Worm (Caenorhabditis elegans) whole organism, young adult: Measurements from ENCODE around the gene utx-1.

Experiments used
- B0336.3 ChIP-seq: fragments of 200-800 bp; sonication (Bioruptor generic); IDR thresholded peaks from 2 replicates; pipeline ENCODE4 v1.3.6; 2022; ENCODE audit warnings: missing genetic modification characterization, missing compliant biosample characterization
- C06A6.2 ChIP-seq: fragments of 200-800 bp; sonication (Bioruptor generic); conservative IDR thresholded peaks from 2 replicates; pipeline ENCODE4 v1.3.6; 2022; ENCODE audit warnings: missing genetic modification characterization, missing compliant biosample characterization
- D2030.7 ChIP-seq: fragments of 200-800 bp; sonication (Bioruptor generic); IDR thresholded peaks from 2 replicates; pipeline ENCODE4 v1.3.6; 2022; ENCODE audit warnings: missing genetic modification reagents, missing genetic modification characterization, missing compliant biosample characterization
- F22D6.2 ChIP-seq: sonication (generic microtip); optimal IDR thresholded peaks from 2 replicates; lab custom pipeline; 2016; ENCODE audit warnings: mild to moderate bottlenecking, missing genetic modification characterization, missing compliant biosample characterization
- F57C9.4 ChIP-seq: sonication (generic microtip); optimal IDR thresholded peaks from 2 replicates; lab custom pipeline; 2017; ENCODE audit warnings: mild to moderate bottlenecking, missing genetic modification characterization, missing compliant biosample characterization
- K11D2.4 ChIP-seq: fragments of 200-800 bp; sonication (Bioruptor generic); IDR thresholded peaks from 2 replicates; pipeline ENCODE4 v1.3.6; 2022; ENCODE audit warnings: missing genetic modification reagents, missing genetic modification characterization, missing compliant biosample characterization
- K12H6.12 ChIP-seq: fragments of 200-800 bp; sonication (Bioruptor generic); optimal IDR thresholded peaks from 2 replicates; lab custom pipeline; 2018; ENCODE audit warnings: mild to moderate bottlenecking, missing genetic modification characterization, missing compliant biosample characterization
- Y79H2A.3 ChIP-seq: fragments of 200-800 bp; sonication (Bioruptor generic); conservative IDR thresholded peaks from 2 replicates; pipeline ENCODE4 v1.3.6; 2022; ENCODE audit warnings: missing genetic modification reagents, missing genetic modification characterization, missing compliant biosample characterization
- atf-7 ChIP-seq: sonication (generic microtip); optimal IDR thresholded peaks from 2 replicates; lab custom pipeline; 2017; ENCODE audit warnings: mild to moderate bottlenecking, missing genetic modification characterization, missing compliant biosample characterization
- attf-5 ChIP-seq: fragments of 200-800 bp; sonication (Bioruptor generic); optimal IDR thresholded peaks from 2 replicates; lab custom pipeline; 2018; ENCODE audit warnings: mild to moderate bottlenecking, missing genetic modification characterization, missing compliant biosample characterization
- bed-1 ChIP-seq: fragments of 200-800 bp; sonication (Bioruptor generic); IDR thresholded peaks from 2 replicates; pipeline ENCODE4 v1.3.6; 2022; ENCODE audit warnings: missing genetic modification reagents, missing genetic modification characterization, missing compliant biosample characterization
- cebp-1 ChIP-seq, 2 experiments: fragments of 200-800 bp in 1 of 2; sonication (Bioruptor generic) in 1 of 2; sonication (generic microtip) in 1 of 2; IDR thresholded peaks in 1 of 2; optimal IDR thresholded peaks in 1 of 2; 2 replicates each; pipeline versions ENCODE4 v1.3.6 to Lab custom; 2017 to 2022; ENCODE audit warnings: missing compliant biosample characterization in 2 of 2, missing genetic modification characterization in 2 of 2, mild to moderate bottlenecking in 1 of 2, missing genetic modification reagents in 1 of 2, moderate library complexity in 1 of 2
- ceh-100 ChIP-seq: fragments of 200-800 bp; sonication (Bioruptor generic); IDR thresholded peaks from 2 replicates; pipeline ENCODE4 v1.3.6; 2022; ENCODE audit warnings: missing genetic modification reagents, missing genetic modification characterization, missing compliant biosample characterization
- ceh-27 ChIP-seq: fragments of 200-800 bp; sonication (Bioruptor generic); optimal IDR thresholded peaks from 2 replicates; lab custom pipeline; 2018; ENCODE audit warnings: mild to moderate bottlenecking, missing genetic modification characterization, moderate library complexity, missing compliant biosample characterization
- ceh-79 ChIP-seq: sonication (generic microtip); optimal IDR thresholded peaks from 2 replicates; lab custom pipeline; 2017; ENCODE audit warnings: mild to moderate bottlenecking, missing genetic modification characterization, missing compliant biosample characterization
- chd-7 ChIP-seq: sonication (generic microtip); optimal IDR thresholded peaks from 2 replicates; lab custom pipeline; 2016; ENCODE audit warnings: mild to moderate bottlenecking, missing genetic modification characterization, moderate library complexity, missing compliant biosample characterization
- die-1 ChIP-seq: sonication (generic microtip); optimal IDR thresholded peaks from 2 replicates; lab custom pipeline; 2016; ENCODE audit warnings: missing genotype, mild to moderate bottlenecking, missing genetic modification characterization, missing compliant biosample characterization
- dox-1 ChIP-seq: fragments of 200-800 bp; sonication (Bioruptor generic); IDR thresholded peaks from 2 replicates; pipeline ENCODE4 v1.3.6; 2022; ENCODE audit warnings: missing genetic modification reagents, missing genetic modification characterization, missing compliant biosample characterization
- efl-1 ChIP-seq: fragments of 150-350 bp; optimal IDR thresholded peaks from 2 replicates; lab custom pipeline; 2014; ENCODE audit warnings: missing biosample characterization, missing genetic modification reagents, missing genetic modification characterization
- egl-18 ChIP-seq: fragments of 200-800 bp; sonication (Bioruptor generic); IDR thresholded peaks from 2 replicates; pipeline ENCODE4 v1.3.6; 2022; ENCODE audit warnings: missing genetic modification reagents, missing genetic modification characterization, missing compliant biosample characterization
- egrh-3 ChIP-seq: fragments of 200-800 bp; sonication (Bioruptor generic); IDR thresholded peaks from 2 replicates; pipeline ENCODE4 v1.3.6; 2022; ENCODE audit warnings: missing genetic modification reagents, missing genetic modification characterization, missing compliant biosample characterization
- gei-17 ChIP-seq: fragments of 200-800 bp; sonication (Bioruptor generic); optimal IDR thresholded peaks from 2 replicates; lab custom pipeline; 2018; ENCODE audit warnings: mild to moderate bottlenecking, missing genetic modification characterization, missing compliant biosample characterization
- hlh-26 ChIP-seq: fragments of 200-800 bp; sonication (Bioruptor generic); conservative IDR thresholded peaks from 2 replicates; pipeline ENCODE4 v1.3.6; 2022; ENCODE audit warnings: missing genetic modification reagents, missing genetic modification characterization, missing compliant biosample characterization
- hmg-1.2 ChIP-seq: fragments of 200-800 bp; sonication (Bioruptor generic); IDR thresholded peaks from 2 replicates; pipeline ENCODE4 v1.3.6; 2022; ENCODE audit warnings: missing genetic modification reagents, missing genetic modification characterization, missing compliant biosample characterization
- let-526 ChIP-seq: fragments of 200-800 bp; sonication (Bioruptor generic); IDR thresholded peaks from 2 replicates; pipeline ENCODE4 v1.3.6; 2022; ENCODE audit warnings: missing genetic modification reagents, missing genetic modification characterization, missing compliant biosample characterization
- lin-26 ChIP-seq: fragments of 200-800 bp; sonication (Bioruptor generic); IDR thresholded peaks from 2 replicates; pipeline ENCODE4 v1.3.6; 2022; ENCODE audit warnings: missing genetic modification reagents, missing genetic modification characterization, missing compliant biosample characterization
- lin-40 ChIP-seq: sonication (generic microtip); optimal IDR thresholded peaks from 2 replicates; lab custom pipeline; 2016; ENCODE audit warnings: missing genetic modification characterization, mild to moderate bottlenecking, missing compliant biosample characterization, missing genotype, missing genetic modification reagents
- madf-10 ChIP-seq: sonication (generic microtip); optimal IDR thresholded peaks from 2 replicates; lab custom pipeline; 2016; ENCODE audit warnings: mild to moderate bottlenecking, missing genetic modification characterization, missing compliant biosample characterization
- mcd-1 ChIP-seq: fragments of 200-800 bp; sonication (Bioruptor generic); IDR thresholded peaks from 2 replicates; pipeline ENCODE4 v1.3.6; 2022; ENCODE audit warnings: missing genetic modification reagents, missing genetic modification characterization, missing compliant biosample characterization
- nfyb-1 ChIP-seq: fragments of 200-800 bp; sonication (Bioruptor generic); IDR thresholded peaks from 2 replicates; pipeline ENCODE4 v1.3.6; 2022; ENCODE audit warnings: missing genetic modification reagents, missing genetic modification characterization, missing compliant biosample characterization
- nhr-80 ChIP-seq: sonication (generic microtip); optimal IDR thresholded peaks from 2 replicates; lab custom pipeline; 2016; ENCODE audit warnings: missing genetic modification characterization, missing compliant biosample characterization
- sdz-38 ChIP-seq: sonication (generic microtip); optimal IDR thresholded peaks from 2 replicates; lab custom pipeline; 2016; ENCODE audit warnings: missing genotype, missing genetic modification characterization, missing compliant biosample characterization
- snpc-3.4 ChIP-seq: sonication (generic microtip); optimal IDR thresholded peaks from 2 replicates; lab custom pipeline; 2017; ENCODE audit warnings: missing genetic modification characterization, mild to moderate bottlenecking, missing compliant biosample characterization, antibody characterized with exemption, moderate library complexity, missing genotype, missing genetic modification reagents
- somi-1 ChIP-seq: fragments of 200-800 bp; sonication (Bioruptor generic); optimal IDR thresholded peaks from 2 replicates; lab custom pipeline; 2018; ENCODE audit warnings: mild to moderate bottlenecking, missing genetic modification characterization, missing compliant biosample characterization
- sptf-2 ChIP-seq: fragments of 200-800 bp; sonication (Bioruptor generic); optimal IDR thresholded peaks from 2 replicates; lab custom pipeline; 2018; ENCODE audit warnings: mild to moderate bottlenecking, missing genetic modification characterization, missing compliant biosample characterization
- tbp1 ChIP-seq: fragments of 200-800 bp; sonication (Bioruptor generic); optimal IDR thresholded peaks from 2 replicates; lab custom pipeline; 2018; ENCODE audit warnings: mild to moderate bottlenecking, missing genetic modification characterization, missing compliant biosample characterization
- unc-62 ChIP-seq: fragments of 150-350 bp; optimal IDR thresholded peaks from 2 replicates; lab custom pipeline; 2014; ENCODE audit warnings: missing biosample characterization, missing genetic modification reagents, missing genetic modification characterization
- xnd-1 ChIP-seq: sonication (generic microtip); optimal IDR thresholded peaks from 2 replicates; lab custom pipeline; 2016; ENCODE audit warnings: missing genotype, missing genetic modification reagents, missing genetic modification characterization, missing compliant biosample characterization
- zfh-2 ChIP-seq: fragments of 200-800 bp; sonication (Bioruptor generic); conservative IDR thresholded peaks from 2 replicates; pipeline ENCODE4 v1.3.6; 2022; ENCODE audit warnings: missing genetic modification reagents, missing genetic modification characterization, missing compliant biosample characterization
- ztf-18 ChIP-seq: sonication (generic microtip); optimal IDR thresholded peaks from 2 replicates; lab custom pipeline; 2016; ENCODE audit warnings: missing genotype, mild to moderate bottlenecking, missing genetic modification characterization, missing compliant biosample characterization
- ztf-22 ChIP-seq: fragments of 200-800 bp; sonication (Bioruptor generic); optimal IDR thresholded peaks from 2 replicates; lab custom pipeline; 2018; ENCODE audit warnings: mild to moderate bottlenecking, missing genetic modification characterization, moderate library complexity, missing compliant biosample characterization
- ztf-25 ChIP-seq: fragments of 200-800 bp; sonication (Bioruptor generic); IDR thresholded peaks from 2 replicates; pipeline ENCODE4 v1.3.6; 2022; ENCODE audit warnings: missing genetic modification reagents, missing genetic modification characterization, missing compliant biosample characterization
- ztf-26 ChIP-seq: sonication (generic microtip); optimal IDR thresholded peaks from 2 replicates; lab custom pipeline; 2017; ENCODE audit warnings: missing genetic modification characterization, missing compliant biosample characterization

The utx-1 gene

DNA sequence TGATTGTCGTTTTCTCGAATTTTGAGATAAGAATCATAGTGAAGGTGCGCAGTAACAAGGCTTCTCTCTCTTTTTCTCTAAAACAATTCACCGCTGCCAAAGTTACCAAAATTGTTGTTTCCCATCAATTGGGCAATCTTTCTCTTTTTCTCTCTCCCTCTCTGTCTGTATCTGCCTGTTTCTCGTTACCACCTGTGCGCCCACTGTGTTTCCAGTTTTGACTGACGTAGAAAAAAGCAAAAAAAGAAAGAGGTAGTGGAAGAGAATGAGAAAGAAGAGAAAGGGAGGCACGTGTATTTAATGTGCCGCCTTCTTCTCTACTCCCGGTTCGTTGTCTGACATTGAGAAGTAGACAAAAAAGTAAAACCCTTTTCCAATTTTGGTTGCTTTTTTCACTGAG lies 6.8 kb upstream of the utx-1 start:
- no peak for TF ChIP-seq egrh-3 (GFP tag; lab: Robert Waterston, UW)
- peak; percentile 38; the same call in 1 of the 2 replicates for TF ChIP-seq dox-1 (GFP tag; lab: Robert Waterston, UW)
- TF ChIP-seq efl-1 (GFP tag; lab: Kevin White, UChicago), result no peak
- TF ChIP-seq K11D2.4, result 0 out of 2 replicates have a peak, but pooled peaks have one; percentile 40
- peak; percentile 16 for TF ChIP-seq ztf-22 (GFP tag; lab: Kevin White, UChicago)
- peak; percentile 86 for TF ChIP-seq lin-40 (tag; lab: Kevin White, UChicago)
- peak; percentile 69 for TF ChIP-seq F22D6.2
- 0 out of 2 replicates have a peak, but pooled peaks have one; percentile 60 for TF ChIP-seq nfyb-1 (GFP tag; lab: Robert Waterston, UW)
- no peak for TF ChIP-seq let-526 (GFP tag; lab: Robert Waterston, UW)
- peak; percentile 85 for TF ChIP-seq nhr-80 (tag; lab: Kevin White, UChicago)
- TF ChIP-seq atf-7 (tag; lab: Kevin White, UChicago), result peak; percentile 45
- peak; percentile 27 for TF ChIP-seq sptf-2 (GFP tag; lab: Kevin White, UChicago)
- peak; percentile 1 for TF ChIP-seq madf-10 (tag; lab: Kevin White, UChicago)
- TF ChIP-seq F57C9.4 (tag; lab: Kevin White, UChicago), result no peak
- TF ChIP-seq D2030.7, result no peak
- no peak for TF ChIP-seq sdz-38
- TF ChIP-seq B0336.3 (GFP tag; lab: Robert Waterston, UW), result 0 out of 2 replicates have a peak, but pooled peaks have one; percentile 25
- TF ChIP-seq snpc-3.4 (tag; lab: Kevin White, UChicago), result peak; percentile 14
- TF ChIP-seq unc-62, result peak; percentile 6
- TF ChIP-seq zfh-2, result 0 out of 2 replicates have a peak, but pooled peaks have one; percentile 21
- TF ChIP-seq C06A6.2 (GFP tag; lab: Robert Waterston, UW), result peak; percentile 35; the same call in 1 of the 2 replicates
- TF ChIP-seq ztf-26 (tag; lab: Kevin White, UChicago), result peak; percentile 54
- TF ChIP-seq die-1 (tag; lab: Kevin White, UChicago), result peak; percentile 26
- TF ChIP-seq lin-26 (GFP tag; lab: Robert Waterston, UW), result peak; percentile 38; the same call in 1 of the 2 replicates
- no peak for TF ChIP-seq ztf-25 (GFP tag; lab: Robert Waterston, UW)
- TF ChIP-seq hmg-1.2 (GFP tag; lab: Robert Waterston, UW), result peak; percentile 40; the same call in 1 of the 2 replicates
- TF ChIP-seq chd-7 (tag; lab: Kevin White, UChicago), result peak; percentile 31
- TF ChIP-seq mcd-1 (GFP tag; lab: Robert Waterston, UW), result peak; percentile 30; the same call in 1 of the 2 replicates
- TF ChIP-seq somi-1, result peak; percentile 79
- TF ChIP-seq ceh-27, result peak; percentile 38
- no peak for TF ChIP-seq ceh-100 (GFP tag; lab: Robert Waterston, UW)
- TF ChIP-seq attf-5 (GFP tag; lab: Kevin White, UChicago), result peak; percentile 46
- peak; percentile 17 for TF ChIP-seq tbp1 (GFP tag; lab: Kevin White, UChicago)
- TF ChIP-seq gei-17, result peak; percentile 29
- TF ChIP-seq ztf-18 (tag; lab: Kevin White, UChicago), result peak; percentile 32
- no peak for TF ChIP-seq bed-1

DNA sequence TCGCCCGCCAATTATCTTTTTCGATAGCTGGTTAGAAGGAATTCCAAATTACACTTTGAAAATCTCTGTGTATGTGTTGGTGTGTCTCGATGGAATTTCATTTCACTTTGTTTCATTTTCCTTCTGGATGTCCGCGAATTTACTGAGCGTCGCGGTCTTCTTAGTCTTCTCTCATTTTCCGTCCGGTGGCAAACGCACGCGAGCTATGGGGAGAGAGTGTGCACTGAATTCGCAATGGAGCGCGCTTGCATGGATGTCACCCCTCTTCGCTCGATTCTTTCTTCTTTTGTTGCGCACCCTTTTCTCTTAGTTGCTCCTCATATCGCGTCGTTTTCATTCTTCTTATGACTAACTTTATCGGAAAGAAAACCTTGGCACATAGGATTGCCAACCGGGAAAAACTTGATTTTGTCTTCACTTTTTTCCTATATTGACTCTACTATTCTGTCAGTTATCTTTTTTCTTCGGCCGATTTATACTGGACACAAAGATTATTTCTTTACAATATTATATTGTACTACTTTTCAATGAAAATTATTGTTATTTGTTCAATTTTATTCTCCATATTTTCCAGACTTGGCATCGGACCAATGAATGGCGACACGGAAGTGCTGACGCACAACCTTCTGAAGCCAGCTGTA lies 5.1 kb upstream of the utx-1 start, which contains the start of gene dhhc-14:
Gene dhhc-14, plus strand, starts transcription at position 591 of the 641 bp plus-strand sequence.
- peak; percentile 84 for TF ChIP-seq mcd-1 (GFP tag; lab: Robert Waterston, UW)
- TF ChIP-seq Y79H2A.3 (GFP tag; lab: Robert Waterston, UW), result no peak
- TF ChIP-seq K12H6.12 (tag; lab: Kevin White, UChicago), result peak; percentile 10
- TF ChIP-seq zfh-2, result peak; percentile 51; the same call in 1 of the 2 replicates
- TF ChIP-seq egl-18, result 0 out of 2 replicates have a peak, but pooled peaks have one; percentile 27
- no peak for TF ChIP-seq xnd-1 (tag; lab: Kevin White, UChicago)
- TF ChIP-seq cebp-1 (GFP tag; IDR thresholded peaks at IDR 0.05; lab: Robert Waterston, UW), result no peak
- peak; percentile 26 for TF ChIP-seq cebp-1 (tag; optimal IDR thresholded peaks at IDR 0.05; lab: Kevin White, UChicago)
- no peak for TF ChIP-seq hlh-26 (GFP tag; lab: Robert Waterston, UW)
- TF ChIP-seq ceh-79 (tag; lab: Kevin White, UChicago), result no peak
